Fruit fly (Drosophila melanogaster) whole organism, embryonic: Measurements from ENCODE around the gene CG13716.

ENCODE experiments used
- CG10565 ChIP-seq: fragments of 200-800 bp; sonication (Bioruptor generic); optimal IDR thresholded peaks from 3 replicates; lab custom pipeline; 2016; ENCODE audit warnings: missing biosample characterization, mild to moderate bottlenecking, missing genetic modification characterization
- CG10959 ChIP-seq: fragments of 200-800 bp; sonication (Bioruptor generic); IDR thresholded peaks from 2 replicates; pipeline ENCODE4 v1.3.6; 2022; ENCODE audit warnings: missing biosample characterization, missing genetic modification characterization
- CG11093 ChIP-seq: fragments of 200-800 bp; sonication (Bioruptor generic); IDR thresholded peaks from 3 replicates; pipeline ENCODE4 v1.3.6; 2022; ENCODE audit warnings: missing biosample characterization, missing genetic modification characterization
- CG12104 ChIP-seq: fragments of 200-800 bp; sonication (Bioruptor generic); optimal IDR thresholded peaks from 3 replicates; lab custom pipeline; 2016; ENCODE audit warnings: missing biosample characterization, missing genetic modification characterization
- CG12155 ChIP-seq: fragments of 200-800 bp; sonication (Bioruptor generic); optimal IDR thresholded peaks from 3 replicates; lab custom pipeline; 2016; ENCODE audit warnings: missing biosample characterization, missing genetic modification characterization
- CG12219 ChIP-seq: fragments of 200-800 bp; sonication (Bioruptor generic); optimal IDR thresholded peaks from 3 replicates; lab custom pipeline; 2018; ENCODE audit warnings: missing biosample characterization, mild to moderate bottlenecking, missing genetic modification characterization
- CG14667 ChIP-seq: fragments of 200-800 bp; sonication (Bioruptor generic); IDR thresholded peaks from 2 replicates; pipeline ENCODE4 v1.3.6; 2022; ENCODE audit warnings: missing biosample characterization, missing genetic modification characterization
- CG16813 ChIP-seq: fragments of 200-800 bp; sonication (Bioruptor generic); IDR thresholded peaks from 3 replicates; pipeline ENCODE4 v1.3.6; 2022; ENCODE audit warnings: missing biosample characterization, missing genetic modification characterization; ENCODE audit not compliant: partially characterized antibody
- CG17612 ChIP-seq: fragments of 200-800 bp; sonication (Bioruptor generic); IDR thresholded peaks from 2 replicates; pipeline ENCODE4 v1.3.6; 2022; ENCODE audit warnings: missing biosample characterization, missing genetic modification characterization
- CG1792 ChIP-seq: fragments of 200-800 bp; sonication (Bioruptor generic); optimal IDR thresholded peaks from 2 replicates; lab custom pipeline; 2016; ENCODE audit warnings: missing biosample characterization, missing genetic modification characterization
- CG18262 ChIP-seq: fragments of 200-800 bp; optimal IDR thresholded peaks from 3 replicates; lab custom pipeline; 2019; ENCODE audit warnings: missing biosample characterization, mild to moderate bottlenecking, missing genetic modification characterization, moderate library complexity
- CG2199 ChIP-seq: fragments of 200-800 bp; sonication (Bioruptor generic); IDR thresholded peaks from 3 replicates; pipeline ENCODE4 v1.3.6; 2022; ENCODE audit warnings: missing biosample characterization, missing genetic modification characterization
- CG30403 ChIP-seq: fragments of 200-800 bp; sonication (Bioruptor generic); optimal IDR thresholded peaks from 3 replicates; lab custom pipeline; 2016; ENCODE audit warnings: missing biosample characterization, missing genetic modification characterization
- CG42726 ChIP-seq: fragments of 200-800 bp; sonication (Bioruptor generic); IDR thresholded peaks from 2 replicates; pipeline ENCODE4 v1.3.6; 2022; ENCODE audit warnings: missing biosample characterization, missing genetic modification characterization; ENCODE audit not compliant: partially characterized antibody
- CG5180 ChIP-seq: fragments of 200-800 bp; sonication (Bioruptor generic); optimal IDR thresholded peaks from 3 replicates; lab custom pipeline; 2017; ENCODE audit warnings: missing biosample characterization, missing genetic modification characterization, mild to moderate bottlenecking, moderate library complexity, missing genetic modification reagents
- CG6272 ChIP-seq: fragments of 200-800 bp; sonication (Bioruptor generic); IDR thresholded peaks from 2 replicates; pipeline ENCODE4 v1.3.6; 2022; ENCODE audit warnings: missing biosample characterization, missing genetic modification characterization
- CG8944 ChIP-seq: fragments of 200-800 bp; sonication (Bioruptor generic); optimal IDR thresholded peaks from 3 replicates; lab custom pipeline; 2016; ENCODE audit warnings: missing biosample characterization, missing genetic modification characterization
- Dbx ChIP-seq: fragments of 200-800 bp; sonication (Bioruptor generic); IDR thresholded peaks from 3 replicates; pipeline ENCODE4 v1.3.6; 2022; ENCODE audit warnings: missing biosample characterization, missing genetic modification characterization
- Dip2 ChIP-seq: fragments of 200-800 bp; sonication (Bioruptor generic); IDR thresholded peaks from 2 replicates; pipeline ENCODE4 v1.3.6; 2022; ENCODE audit warnings: missing biosample characterization, missing genetic modification characterization
- Dll ChIP-seq: fragments of 200-800 bp; sonication (Bioruptor generic); IDR thresholded peaks from 4 replicates; pipeline ENCODE4 v1.3.6; 2022; ENCODE audit warnings: missing biosample characterization, missing genetic modification characterization; ENCODE audit not compliant: partially characterized antibody
- Dref ChIP-seq: fragments of 200-800 bp; sonication (Bioruptor generic); IDR thresholded peaks from 2 replicates; pipeline ENCODE4 v1.3.6; 2022; ENCODE audit warnings: missing biosample characterization, missing genetic modification characterization
- Fer3 ChIP-seq: fragments of 200-800 bp; sonication (Bioruptor generic); optimal IDR thresholded peaks from 2 replicates; lab custom pipeline; 2018; ENCODE audit warnings: missing biosample characterization, mild to moderate bottlenecking, missing genetic modification characterization, moderate library complexity
- HHEX ChIP-seq: fragments of 200-800 bp; sonication (Bioruptor generic); optimal IDR thresholded peaks from 3 replicates; lab custom pipeline; 2017; ENCODE audit warnings: missing biosample characterization, mild to moderate bottlenecking, missing genetic modification characterization, missing genetic modification reagents
- Hr3 ChIP-seq: fragments of 200-800 bp; sonication (Bioruptor generic); optimal IDR thresholded peaks from 3 replicates; lab custom pipeline; 2016; ENCODE audit warnings: missing biosample characterization, missing genetic modification characterization
- MBD-R2 ChIP-seq: fragments of 200-800 bp; sonication (Bioruptor generic); IDR thresholded peaks from 2 replicates; pipeline ENCODE4 v1.3.6; 2022; ENCODE audit warnings: missing biosample characterization, missing genetic modification characterization
- NFAT ChIP-seq: fragments of 200-800 bp; sonication (Bioruptor generic); IDR thresholded peaks from 2 replicates; pipeline ENCODE4 v1.3.6; 2022; ENCODE audit warnings: missing biosample characterization, missing genetic modification characterization
- Nf-YA ChIP-seq: fragments of 200-800 bp; sonication (Bioruptor generic); IDR thresholded peaks from 2 replicates; pipeline ENCODE4 v1.3.6; 2022; ENCODE audit warnings: missing biosample characterization, missing genetic modification characterization
- Oaz ChIP-seq: fragments of 200-800 bp; sonication (Bioruptor generic); IDR thresholded peaks from 2 replicates; pipeline ENCODE4 v1.3.6; 2022; ENCODE audit warnings: missing biosample characterization, missing genetic modification characterization
- Opbp ChIP-seq: fragments of 200-800 bp; sonication (Bioruptor generic); IDR thresholded peaks from 3 replicates; pipeline ENCODE4 v1.3.6; 2022; ENCODE audit warnings: missing biosample characterization, missing genetic modification characterization; ENCODE audit not compliant: partially characterized antibody
- Rfx ChIP-seq: fragments of 200-800 bp; sonication (Bioruptor generic); IDR thresholded peaks from 2 replicates; pipeline ENCODE4 v1.3.6; 2022; ENCODE audit warnings: missing biosample characterization, missing genetic modification characterization
- Sry-β ChIP-seq: fragments of 200-800 bp; sonication (Bioruptor generic); optimal IDR thresholded peaks from 2 replicates; lab custom pipeline; 2018; ENCODE audit warnings: missing biosample characterization, mild to moderate bottlenecking, missing genetic modification characterization, moderate library complexity
- Xrp1 ChIP-seq: fragments of 200-800 bp; sonication (Bioruptor generic); IDR thresholded peaks from 2 replicates; pipeline ENCODE4 v1.3.6; 2022; ENCODE audit warnings: missing biosample characterization, missing genetic modification characterization
- al ChIP-seq: fragments of 200-800 bp; sonication (Bioruptor generic); IDR thresholded peaks from 2 replicates; pipeline ENCODE4 v1.3.6; 2022; ENCODE audit warnings: missing biosample characterization, missing genetic modification characterization
- bbx ChIP-seq: fragments of 200-800 bp; sonication (Bioruptor generic); IDR thresholded peaks from 2 replicates; pipeline ENCODE4 v1.3.6; 2022; ENCODE audit warnings: missing biosample characterization, missing genetic modification characterization; ENCODE audit not compliant: partially characterized antibody
- dmrt11E ChIP-seq: fragments of 200-800 bp; sonication (Bioruptor generic); optimal IDR thresholded peaks from 3 replicates; lab custom pipeline; 2018; ENCODE audit warnings: missing biosample characterization, mild to moderate bottlenecking, missing genetic modification characterization, moderate library complexity
- fd64A ChIP-seq: fragments of 200-800 bp; sonication (Bioruptor generic); optimal IDR thresholded peaks from 3 replicates; lab custom pipeline; 2018; ENCODE audit warnings: missing biosample characterization, mild to moderate bottlenecking, missing genetic modification characterization
- gce ChIP-seq: fragments of 200-800 bp; sonication (Bioruptor generic); IDR thresholded peaks from 3 replicates; pipeline ENCODE4 v1.3.6; 2022; ENCODE audit warnings: missing biosample characterization, missing genetic modification characterization
- ind ChIP-seq: fragments of 200-800 bp; sonication (Bioruptor generic); optimal IDR thresholded peaks from 3 replicates; lab custom pipeline; 2016; ENCODE audit warnings: missing biosample characterization, missing genetic modification characterization
- jigr1 ChIP-seq: fragments of 200-800 bp; sonication (Bioruptor generic); IDR thresholded peaks from 3 replicates; pipeline ENCODE4 v1.3.6; 2022; ENCODE audit warnings: missing biosample characterization, missing genetic modification characterization
- lmd ChIP-seq: fragments of 200-800 bp; sonication (Bioruptor generic); IDR thresholded peaks from 2 replicates; pipeline ENCODE4 v1.3.6; 2022; ENCODE audit warnings: missing biosample characterization, missing genetic modification characterization
- nau ChIP-seq: fragments of 200-800 bp; sonication (Bioruptor generic); optimal IDR thresholded peaks from 3 replicates; lab custom pipeline; 2017; ENCODE audit warnings: missing biosample characterization, mild to moderate bottlenecking, missing genetic modification characterization, missing genetic modification reagents
- nerfin-1 ChIP-seq: fragments of 200-800 bp; sonication (Bioruptor generic); optimal IDR thresholded peaks from 3 replicates; lab custom pipeline; 2019; ENCODE audit warnings: missing biosample characterization, mild to moderate bottlenecking, missing genetic modification characterization, moderate library complexity
- nmo ChIP-seq: fragments of 200-800 bp; sonication (Bioruptor generic); optimal IDR thresholded peaks from 2 replicates; lab custom pipeline; 2018; ENCODE audit warnings: missing biosample characterization, mild to moderate bottlenecking, missing genetic modification characterization, moderate library complexity
- nom ChIP-seq: fragments of 200-800 bp; sonication (Bioruptor generic); optimal IDR thresholded peaks from 2 replicates; lab custom pipeline; 2017; ENCODE audit warnings: missing biosample characterization, missing genetic modification characterization, mild to moderate bottlenecking, moderate library complexity, missing genetic modification reagents
- pros ChIP-seq: fragments of 200-800 bp; sonication (Bioruptor generic); optimal IDR thresholded peaks from 3 replicates; lab custom pipeline; 2019; ENCODE audit warnings: missing biosample characterization, mild to moderate bottlenecking, missing genetic modification characterization, moderate library complexity
- sd ChIP-seq: fragments of 200-800 bp; sonication (Bioruptor generic); optimal IDR thresholded peaks from 3 replicates; lab custom pipeline; 2018; ENCODE audit warnings: missing biosample characterization, mild to moderate bottlenecking, missing genetic modification characterization, moderate library complexity
- shn ChIP-seq: fragments of 200-800 bp; sonication (Bioruptor generic); optimal IDR thresholded peaks from 3 replicates; lab custom pipeline; 2016; ENCODE audit warnings: missing biosample characterization, missing genetic modification characterization
- slbo ChIP-seq: fragments of 200-800 bp; sonication (Bioruptor generic); IDR thresholded peaks from 2 replicates; pipeline ENCODE4 v1.3.6; 2022; ENCODE audit warnings: missing biosample characterization, missing genetic modification characterization
- slou ChIP-seq: fragments of 200-800 bp; sonication (Bioruptor generic); optimal IDR thresholded peaks from 3 replicates; lab custom pipeline; 2016; ENCODE audit warnings: missing biosample characterization, missing genetic modification characterization
- stc ChIP-seq: fragments of 200-800 bp; sonication (Bioruptor generic); IDR thresholded peaks from 2 replicates; pipeline ENCODE4 v1.3.6; 2022; ENCODE audit warnings: missing biosample characterization, missing genetic modification characterization
- tap ChIP-seq: fragments of 200-800 bp; optimal IDR thresholded peaks from 3 replicates; lab custom pipeline; 2019; ENCODE audit warnings: missing biosample characterization, mild to moderate bottlenecking, missing genetic modification characterization, moderate library complexity
- usp ChIP-seq: fragments of >200 bp; optimal IDR thresholded peaks from 2 replicates; lab custom pipeline; 2017; ENCODE audit warnings: missing biosample characterization, missing genetic modification characterization

The CG13716 gene

dm6 chr3L:4623870-4624269 lies 10.7 kb downstream of the CG13716 start (continued):
- TF ChIP-seq CG18262 (tag; lab: Kevin White, UChicago) (peak; percentile 54), Nf-YA (GFP tag; lab: Robert Waterston, UW) (no peak), slou (no peak), CG12104 (GFP tag; lab: Kevin White, UChicago) (no peak), ind (GFP tag; lab: Kevin White, UChicago) (peak; percentile 7), NFAT (GFP tag; lab: Robert Waterston, UW) (no peak), Sry-β (no peak), CG2199 (0 out of 3 replicates have a peak, but pooled peaks have one; percentile 17), Dref (GFP tag; lab: Robert Waterston, UW) (no peak), fd64A (GFP tag; lab: Kevin White, UChicago) (no peak), Dip2 (GFP tag; lab: Robert Waterston, UW) (no peak), tap (tag; lab: Kevin White, UChicago) (no peak), CG12155 (GFP tag; lab: Kevin White, UChicago) (no peak), CG5180 (GFP tag; lab: Kevin White, UChicago) (no peak), CG12219 (GFP tag; lab: Kevin White, UChicago) (no peak), CG17612 (GFP tag; lab: Robert Waterston, UW) (no peak), nmo (GFP tag; lab: Kevin White, UChicago) (peak; percentile 29), MBD-R2 (GFP tag; lab: Robert Waterston, UW) (no peak), CG14667 (GFP tag; lab: Robert Waterston, UW) (no peak), Fer3 (tag; lab: Kevin White, UChicago) (no peak), Xrp1 (no peak), HHEX (GFP tag; lab: Kevin White, UChicago) (no peak), lmd (GFP tag; lab: Robert Waterston, UW) (peak; percentile 11; the same call in 1 of the 2 replicates), stc (GFP tag; lab: Robert Waterston, UW) (no peak), CG10959 (GFP tag; lab: Robert Waterston, UW) (no peak), sd (tag; lab: Kevin White, UChicago) (peak; percentile 42), CG6272 (GFP tag; lab: Robert Waterston, UW) (no peak), jigr1 (GFP tag; lab: Robert Waterston, UW) (no peak), CG16813 (GFP tag; lab: Robert Waterston, UW) (no peak), gce (GFP tag; lab: Robert Waterston, UW) (no peak), nau (GFP tag; lab: Kevin White, UChicago) (no peak), CG42726 (GFP tag; lab: Robert Waterston, UW) (no peak), Hr3 (GFP tag; lab: Kevin White, UChicago) (no peak), Rfx (GFP tag; lab: Robert Waterston, UW) (0 out of 2 replicates have a peak, but pooled peaks have one; percentile 4), dmrt11E (tag; lab: Kevin White, UChicago) (peak; percentile 14), al (GFP tag; lab: Robert Waterston, UW) (no peak), shn (GFP tag; lab: Kevin White, UChicago) (no peak), nerfin-1 (tag; lab: Kevin White, UChicago) (no peak), usp (GFP tag; lab: Kevin White, UChicago) (no peak), Dll (GFP tag; lab: Robert Waterston, UW) (no peak), CG8944 (GFP tag; lab: Kevin White, UChicago) (no peak), bbx (GFP tag; lab: Robert Waterston, UW) (no peak), CG1792 (GFP tag; lab: Kevin White, UChicago) (no peak), slbo (no peak), pros (no peak), Dbx (GFP tag; lab: Robert Waterston, UW) (no peak), Oaz (GFP tag; lab: Robert Waterston, UW) (no peak), CG10565 (no peak), nom (no peak), Opbp (GFP tag; lab: Robert Waterston, UW) (no peak), CG30403 (GFP tag; lab: Kevin White, UChicago) (peak; percentile 11), CG11093 (GFP tag; lab: Robert Waterston, UW) (no peak)
